Fruit fly (Drosophila melanogaster): ENCODE data around the gene out.

Gene out

dm6 chrX:19371135-19371938 lies 49.4 kb upstream of the out start (continued):
- TF ChIP-seq row (GFP tag; IDR thresholded peaks at IDR 0.05) (peak; percentile 43), CG2712 (tag; optimal IDR thresholded peaks at IDR 0.05) (peak; percentile 65), CG13775 (GFP tag; optimal IDR thresholded peaks at IDR 0.05) (peak; percentile 16), Optix (GFP tag; IDR thresholded peaks at IDR 0.05) (no peak), Sox102F (GFP tag; optimal IDR thresholded peaks at IDR 0.05) (peak; percentile 29), Ssrp (tag; optimal IDR thresholded peaks at IDR 0.05) (peak; percentile 57), Med (GFP tag) (no peak), pb (GFP tag; optimal IDR thresholded peaks at IDR 0.05) (no peak), dmrt11E (tag; optimal IDR thresholded peaks at IDR 0.05) (peak; percentile 72), Asciz (GFP tag; optimal IDR thresholded peaks at IDR 0.05) (peak; percentile 3), CG30403 (GFP tag; optimal IDR thresholded peaks at IDR 0.05) (peak; percentile 32), shn (GFP tag; optimal IDR thresholded peaks at IDR 0.05) (no peak), ato (GFP tag; IDR thresholded peaks at IDR 0.05; ENCODE audit: partially characterized antibody) (0 out of 2 replicates have a peak, but pooled peaks have one; percentile 18), CG8924 (tag; optimal IDR thresholded peaks at IDR 0.05) (no peak), CG13424 (tag; optimal IDR thresholded peaks at IDR 0.05) (peak; percentile 3), CG7928 (GFP tag; optimal IDR thresholded peaks at IDR 0.05) (no peak), CG12659 (GFP tag; optimal IDR thresholded peaks at IDR 0.05) (peak; percentile 4), CG17385 (GFP tag; optimal IDR thresholded peaks at IDR 0.05) (no peak), CG11398 (GFP tag; optimal IDR thresholded peaks at IDR 0.05) (no peak), CG13123 (GFP tag; optimal IDR thresholded peaks at IDR 0.05) (no peak), B-H1 (GFP tag; IDR thresholded peaks at IDR 0.05) (no peak), wek (GFP tag; optimal IDR thresholded peaks at IDR 0.05) (no peak), bsh (GFP tag; optimal IDR thresholded peaks at IDR 0.05) (peak; percentile 37 to 65), inv (GFP tag; IDR thresholded peaks at IDR 0.05; ENCODE audit: partially characterized antibody) (no peak), Mad (GFP tag; optimal IDR thresholded peaks at IDR 0.05) (no peak), CG12942 (GFP tag; optimal IDR thresholded peaks at IDR 0.05) (no peak), nom (GFP tag; optimal IDR thresholded peaks at IDR 0.05) (peak; percentile 19), disco-r (GFP tag; optimal IDR thresholded peaks at IDR 0.05) (no peak), CG9609 (GFP tag; optimal IDR thresholded peaks at IDR 0.05) (peak; percentile 16), CG10209 (GFP tag; optimal IDR thresholded peaks at IDR 0.05) (peak; percentile 28), CG4854 (GFP tag; optimal IDR thresholded peaks at IDR 0.05) (no peak), ems (GFP tag; optimal IDR thresholded peaks at IDR 0.05) (no peak), vvl (GFP tag; IDR thresholded peaks at IDR 0.05) (peak; percentile 34; the same call in 1 of the 2 replicates), Sry-β (GFP tag; optimal IDR thresholded peaks at IDR 0.05) (no peak), HLH4C (GFP tag; IDR thresholded peaks at IDR 0.05; ENCODE audit: partially characterized antibody) (peak; percentile 75), CG30431 (GFP tag; optimal IDR thresholded peaks at IDR 0.05) (peak; percentile 12), dmrt99B (tag; optimal IDR thresholded peaks at IDR 0.05) (peak; percentile 9)

dm6 chrX:19369865-19370264 lies 48.0 kb upstream of the out start:
- TF ChIP-seq ATbp (GFP tag; optimal IDR thresholded peaks at IDR 0.05) (no peak), CG18262 (tag; optimal IDR thresholded peaks at IDR 0.05) (peak; percentile 44), gem (tag; optimal IDR thresholded peaks at IDR 0.05) (peak; percentile 47), CG12391 (tag; optimal IDR thresholded peaks at IDR 0.05) (peak; percentile 38), CG10267 (tag; optimal IDR thresholded peaks at IDR 0.05) (peak; percentile 20), CG14441 (GFP tag; IDR thresholded peaks at IDR 0.05) (no peak), ac (GFP tag; optimal IDR thresholded peaks at IDR 0.05) (no peak), CG3995 (GFP tag; optimal IDR thresholded peaks at IDR 0.05) (no peak), zen (tag; optimal IDR thresholded peaks at IDR 0.05) (no peak), Fer1 (GFP tag; optimal IDR thresholded peaks at IDR 0.05) (no peak), Oli (tag; optimal IDR thresholded peaks at IDR 0.05) (peak; percentile 25), CG17912 (GFP tag; optimal IDR thresholded peaks at IDR 0.05) (no peak), lola (GFP tag; optimal IDR thresholded peaks at IDR 0.05) (peak in 1 of 3 experiments; percentile 40)

Measured in whole organism, embryonic.